Worm (Caenorhabditis elegans): ENCODE measurements around the gene ZK662.6.

- TF ChIP-seq mep-1 (tag; optimal IDR thresholded peaks at IDR 0.05) = no peak
- TF ChIP-seq unc-62 (GFP tag; optimal IDR thresholded peaks at IDR 0.05) = no peak
- TF ChIP-seq snpc-4 (tag; optimal IDR thresholded peaks at IDR 0.05) = no peak
- no peak for TF ChIP-seq nhr-12 (tag; optimal IDR thresholded peaks at IDR 0.05)
- no peak for TF ChIP-seq ztf-11 (tag; optimal IDR thresholded peaks at IDR 0.05)
- no peak for TF ChIP-seq mab-5 (tag; optimal IDR thresholded peaks at IDR 0.05)
Observed at ce11 chrX:15725566-15726173, 7.2 kb downstream of the ZK662.6 start, which contains the start of gene lin-15B.

Data from whole organism, mixed stage, embryonic.